Worm (Caenorhabditis elegans) whole organism, L2 larva: Measurements from ENCODE around the gene F27C8.2.

Experiments used
- ama-1 ChIP-seq: fragments of 150-350 bp; optimal IDR thresholded peaks from 2 replicates; lab custom pipeline; 2018; ENCODE audit warnings: inconsistent platforms
- ceh-82 ChIP-seq: fragments of 150-350 bp; optimal IDR thresholded peaks from 2 replicates; lab custom pipeline; 2014; ENCODE audit warnings: missing biosample characterization, missing genetic modification characterization
- fos-1 ChIP-seq: fragments of 150-350 bp; optimal IDR thresholded peaks from 2 replicates; lab custom pipeline; 2014; ENCODE audit warnings: missing biosample characterization, missing genetic modification characterization
- lin-11 ChIP-seq: fragments of 150-350 bp; sonication (generic microtip); optimal IDR thresholded peaks from 2 replicates; lab custom pipeline; 2014; ENCODE audit warnings: missing biosample characterization, missing genetic modification characterization, inconsistent platforms, mixed read lengths
- nhr-11 ChIP-seq: fragments of 150-350 bp; optimal IDR thresholded peaks from 2 replicates; lab custom pipeline; 2014; ENCODE audit warnings: missing biosample characterization, missing genetic modification characterization
- nhr-25 ChIP-seq: fragments of 150-350 bp; sonication (generic microtip); optimal IDR thresholded peaks from 3 replicates; lab custom pipeline; 2014; ENCODE audit warnings: missing biosample characterization, missing genetic modification characterization
- nhr-6 ChIP-seq: fragments of 150-350 bp; optimal IDR thresholded peaks from 2 replicates; lab custom pipeline; 2014; ENCODE audit warnings: missing biosample characterization, missing genetic modification characterization
- nhr-77 ChIP-seq: fragments of 150-350 bp; optimal IDR thresholded peaks from 2 replicates; lab custom pipeline; 2014; ENCODE audit warnings: missing biosample characterization, missing genetic modification characterization
- unc-39 ChIP-seq: fragments of 150-350 bp; optimal IDR thresholded peaks from 2 replicates; lab custom pipeline; 2014; ENCODE audit warnings: missing biosample characterization, missing genetic modification characterization
- unc-62 ChIP-seq: fragments of 150-350 bp; optimal IDR thresholded peaks from 2 replicates; lab custom pipeline; 2014; ENCODE audit warnings: missing biosample characterization, missing genetic modification reagents, missing genetic modification characterization
- ztf-11 ChIP-seq: sonication (generic microtip); optimal IDR thresholded peaks from 2 replicates; lab custom pipeline; 2017; ENCODE audit warnings: missing biosample characterization, missing genetic modification characterization
- ztf-4 ChIP-seq: fragments of 150-350 bp; optimal IDR thresholded peaks from 2 replicates; lab custom pipeline; 2014; ENCODE audit warnings: missing biosample characterization, missing genetic modification characterization

ce11 chrIV:9584352-9584751, 11.8 kb upstream of the F27C8.2 start:
- TF ChIP-seq nhr-77 (tag; lab: Kevin White, UChicago), result no peak
- TF ChIP-seq nhr-11 (tag; lab: Kevin White, UChicago), result no peak
- no peak for TF ChIP-seq nhr-25 (tag; lab: Kevin White, UChicago)
- TF ChIP-seq ztf-4 (tag; lab: Kevin White, UChicago), result no peak
- TF ChIP-seq ztf-11 (tag; lab: Kevin White, UChicago), result no peak
- no peak for TF ChIP-seq lin-11 (tag; lab: Kevin White, UChicago)
- TF ChIP-seq unc-62 (GFP tag; lab: Kevin White, UChicago), result no peak
- TF ChIP-seq fos-1, result no peak
- TF ChIP-seq ceh-82 (tag; lab: Kevin White, UChicago), result no peak
- TF ChIP-seq ama-1 (lab: Kevin White, UChicago), result no peak
- TF ChIP-seq unc-39 (tag; lab: Kevin White, UChicago), result no peak
- no peak for TF ChIP-seq nhr-6
